Worm (Caenorhabditis elegans) whole organism, L2 larva: ENCODE results near the gene T09F5.2.

ENCODE experiments used
- C34F6.9 ChIP-seq: fragments of 150-350 bp; optimal IDR thresholded peaks from 2 replicates; lab custom pipeline; 2014; ENCODE audit warnings: missing biosample characterization, missing genetic modification characterization
- F13H6.1 ChIP-seq: sonication (generic microtip); optimal IDR thresholded peaks from 2 replicates; lab custom pipeline; 2016; ENCODE audit warnings: missing genetic modification characterization, missing compliant biosample characterization
- R02D3.7 ChIP-seq: fragments of 150-350 bp; optimal IDR thresholded peaks from 2 replicates; lab custom pipeline; 2014; ENCODE audit warnings: missing biosample characterization, missing genetic modification characterization
- Y55F3AM.14 ChIP-seq: fragments of 200-800 bp; sonication (Bioruptor generic); optimal IDR thresholded peaks from 2 replicates; lab custom pipeline; 2018; ENCODE audit warnings: mild to moderate bottlenecking, missing genetic modification characterization, missing compliant biosample characterization
- ZK546.5 ChIP-seq: sonication (generic microtip); optimal IDR thresholded peaks from 2 replicates; lab custom pipeline; 2017; ENCODE audit warnings: missing biosample characterization, missing genetic modification characterization
- alr-1 ChIP-seq: fragments of 150-350 bp; optimal IDR thresholded peaks from 2 replicates; lab custom pipeline; 2014; ENCODE audit warnings: missing biosample characterization, missing genetic modification characterization
- aly-2 ChIP-seq: fragments of 150-350 bp; optimal IDR thresholded peaks from 2 replicates; lab custom pipeline; 2014; ENCODE audit warnings: missing biosample characterization, missing genetic modification characterization
- ama-1 ChIP-seq: fragments of 150-350 bp; optimal IDR thresholded peaks from 2 replicates; lab custom pipeline; 2018; ENCODE audit warnings: inconsistent platforms
- blmp-1 ChIP-seq: sonication (generic microtip); optimal IDR thresholded peaks from 2 replicates; lab custom pipeline; 2017; ENCODE audit warnings: missing genetic modification characterization, mild to moderate bottlenecking, missing compliant biosample characterization, antibody characterized with exemption, moderate library complexity; ENCODE audit not compliant: insufficient read depth
- ceh-82 ChIP-seq: fragments of 150-350 bp; optimal IDR thresholded peaks from 2 replicates; lab custom pipeline; 2014; ENCODE audit warnings: missing biosample characterization, missing genetic modification characterization
- crh-2 ChIP-seq: sonication (generic microtip); optimal IDR thresholded peaks from 2 replicates; lab custom pipeline; 2017; ENCODE audit warnings: missing biosample characterization, missing genetic modification characterization
- dmd-4 ChIP-seq: sonication (generic microtip); optimal IDR thresholded peaks from 2 replicates; lab custom pipeline; 2017; ENCODE audit warnings: missing biosample characterization, missing genetic modification characterization
- egl-27 ChIP-seq: sonication (generic microtip); optimal IDR thresholded peaks from 3 replicates; lab custom pipeline; 2017; ENCODE audit warnings: missing biosample characterization, missing genetic modification reagents, missing genetic modification characterization
- elt-1 ChIP-seq: fragments of 150-350 bp; optimal IDR thresholded peaks from 2 replicates; lab custom pipeline; 2014; ENCODE audit warnings: missing biosample characterization, missing genetic modification characterization
- elt-3 ChIP-seq: sonication (generic microtip); optimal IDR thresholded peaks from 2 replicates; lab custom pipeline; 2017; ENCODE audit warnings: missing biosample characterization, missing genetic modification characterization
- fos-1 ChIP-seq: fragments of 150-350 bp; optimal IDR thresholded peaks from 2 replicates; lab custom pipeline; 2014; ENCODE audit warnings: missing biosample characterization, missing genetic modification characterization
- lin-11 ChIP-seq: fragments of 150-350 bp; sonication (generic microtip); optimal IDR thresholded peaks from 2 replicates; lab custom pipeline; 2014; ENCODE audit warnings: missing biosample characterization, missing genetic modification characterization, inconsistent platforms, mixed read lengths
- lin-39 ChIP-seq: fragments of 150-350 bp; optimal IDR thresholded peaks from 2 replicates; lab custom pipeline; 2014; ENCODE audit warnings: missing biosample characterization, missing genetic modification reagents, missing genetic modification characterization
- lsy-2 ChIP-seq, 2 experiments: fragments of 150-350 bp in 1 of 2; sonication (generic microtip) in 1 of 2; optimal IDR thresholded peaks; 2 replicates each; lab custom pipeline; 2014 to 2017; ENCODE audit warnings: missing biosample characterization in 2 of 2, missing genetic modification characterization in 2 of 2
- mab-5 ChIP-seq: fragments of 150-350 bp; optimal IDR thresholded peaks from 2 replicates; lab custom pipeline; 2014; ENCODE audit warnings: missing biosample characterization, missing genetic modification characterization
- mbf-1 ChIP-seq: sonication (generic microtip); optimal IDR thresholded peaks from 2 replicates; lab custom pipeline; 2017; ENCODE audit warnings: missing biosample characterization, missing genetic modification characterization
- nhr-10 ChIP-seq: sonication (generic microtip); optimal IDR thresholded peaks from 2 replicates; lab custom pipeline; 2017; ENCODE audit warnings: missing biosample characterization, missing genetic modification characterization
- nhr-11 ChIP-seq: fragments of 150-350 bp; optimal IDR thresholded peaks from 2 replicates; lab custom pipeline; 2014; ENCODE audit warnings: missing biosample characterization, missing genetic modification characterization
- nhr-12 ChIP-seq: fragments of 150-350 bp; optimal IDR thresholded peaks from 2 replicates; lab custom pipeline; 2014; ENCODE audit warnings: missing biosample characterization, missing genetic modification characterization
- nhr-129 ChIP-seq: fragments of 150-350 bp; optimal IDR thresholded peaks from 2 replicates; lab custom pipeline; 2014; ENCODE audit warnings: missing biosample characterization, missing genetic modification characterization
- nhr-23 ChIP-seq: fragments of 150-350 bp; optimal IDR thresholded peaks from 2 replicates; lab custom pipeline; 2014; ENCODE audit warnings: missing biosample characterization, missing genetic modification reagents, missing genetic modification characterization
- nhr-237 ChIP-seq: fragments of 150-350 bp; optimal IDR thresholded peaks from 2 replicates; lab custom pipeline; 2014; ENCODE audit warnings: missing biosample characterization, missing genetic modification characterization
- nhr-25 ChIP-seq: fragments of 150-350 bp; sonication (generic microtip); optimal IDR thresholded peaks from 3 replicates; lab custom pipeline; 2014; ENCODE audit warnings: missing biosample characterization, missing genetic modification characterization
- nhr-6 ChIP-seq: fragments of 150-350 bp; optimal IDR thresholded peaks from 2 replicates; lab custom pipeline; 2014; ENCODE audit warnings: missing biosample characterization, missing genetic modification characterization
- nhr-77 ChIP-seq: fragments of 150-350 bp; optimal IDR thresholded peaks from 2 replicates; lab custom pipeline; 2014; ENCODE audit warnings: missing biosample characterization, missing genetic modification characterization
- peb-1 ChIP-seq: fragments of 150-350 bp; optimal IDR thresholded peaks from 2 replicates; lab custom pipeline; 2014; ENCODE audit warnings: missing biosample characterization, missing genetic modification characterization
- skn-1 ChIP-seq: sonication (generic microtip); optimal IDR thresholded peaks from 2 replicates; lab custom pipeline; 2017; ENCODE audit warnings: missing biosample characterization, missing genetic modification characterization
- sma-3 ChIP-seq: sonication (generic microtip); optimal IDR thresholded peaks from 2 replicates; lab custom pipeline; 2016; ENCODE audit warnings: missing genetic modification reagents, missing genetic modification characterization, missing compliant biosample characterization
- snpc-4 ChIP-seq: fragments of 150-350 bp; optimal IDR thresholded peaks from 2 replicates; lab custom pipeline; 2014; ENCODE audit warnings: missing biosample characterization, missing genetic modification characterization
- unc-55 ChIP-seq: fragments of 150-350 bp; sonication (generic microtip); optimal IDR thresholded peaks from 3 replicates; lab custom pipeline; 2014; ENCODE audit warnings: missing biosample characterization, missing genetic modification reagents, missing genetic modification characterization
- unc-62 ChIP-seq: fragments of 150-350 bp; optimal IDR thresholded peaks from 2 replicates; lab custom pipeline; 2014; ENCODE audit warnings: missing biosample characterization, missing genetic modification reagents, missing genetic modification characterization
- zag-1 ChIP-seq: fragments of 150-350 bp; optimal IDR thresholded peaks from 2 replicates; lab custom pipeline; 2014; ENCODE audit warnings: missing biosample characterization, missing genetic modification characterization
- ztf-1 ChIP-seq: fragments of 200-800 bp; sonication (Bioruptor generic); conservative IDR thresholded peaks from 2 replicates; pipeline ENCODE4 v1.3.6; 2022; ENCODE audit warnings: missing genetic modification characterization, missing compliant biosample characterization
- ztf-11 ChIP-seq: sonication (generic microtip); optimal IDR thresholded peaks from 2 replicates; lab custom pipeline; 2017; ENCODE audit warnings: missing biosample characterization, missing genetic modification characterization
- ztf-4 ChIP-seq: fragments of 150-350 bp; optimal IDR thresholded peaks from 2 replicates; lab custom pipeline; 2014; ENCODE audit warnings: missing biosample characterization, missing genetic modification characterization

The T09F5.2 gene

DNA sequence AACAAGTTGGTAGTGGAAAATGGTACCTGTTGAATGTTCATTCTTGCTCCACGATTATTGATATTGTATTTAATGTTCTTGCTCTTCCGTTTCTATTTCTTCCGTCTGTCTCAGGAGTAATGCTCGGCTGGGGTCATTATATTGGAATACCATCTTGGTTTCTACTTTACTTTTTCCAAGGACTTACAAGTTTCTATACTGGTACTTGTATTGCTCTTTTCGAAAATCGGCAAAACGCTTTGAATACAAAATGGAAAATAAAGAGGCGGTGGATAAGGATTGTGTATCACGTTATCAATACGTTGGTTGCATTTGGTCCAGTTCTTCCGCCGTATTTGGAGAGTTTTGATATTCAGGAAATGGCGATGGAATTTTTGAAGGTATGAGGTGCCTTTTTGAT lies 1.2 kb downstream of the T09F5.2 start:
- TF ChIP-seq nhr-11 (tag; lab: Kevin White, UChicago) = no peak
- no peak for TF ChIP-seq nhr-6
- TF ChIP-seq Y55F3AM.14 (GFP tag; lab: Kevin White, UChicago) = no peak
- no peak for TF ChIP-seq snpc-4 (tag; lab: Kevin White, UChicago)
- no peak for TF ChIP-seq zag-1 (tag; lab: Kevin White, UChicago)
- TF ChIP-seq mab-5 (tag; lab: Kevin White, UChicago) = no peak
- TF ChIP-seq skn-1 (tag; lab: Kevin White, UChicago) = no peak
- no peak for TF ChIP-seq C34F6.9 (tag; lab: Kevin White, UChicago)
- TF ChIP-seq elt-3 (tag; lab: Kevin White, UChicago) = no peak
- no peak for TF ChIP-seq nhr-10 (tag; lab: Kevin White, UChicago)
- TF ChIP-seq nhr-25 (tag; lab: Kevin White, UChicago) = no peak
- no peak for TF ChIP-seq unc-62 (GFP tag; lab: Kevin White, UChicago)
- no peak for TF ChIP-seq lin-39 (tag; lab: Kevin White, UChicago)
- TF ChIP-seq lin-11 = no peak
- no peak for TF ChIP-seq egl-27
- no peak for TF ChIP-seq F13H6.1 (tag; lab: Kevin White, UChicago)
- TF ChIP-seq nhr-77 (tag; lab: Kevin White, UChicago) = no peak
- no peak for TF ChIP-seq ztf-1 (GFP tag; lab: Robert Waterston, UW)
- no peak for TF ChIP-seq sma-3 (GFP tag; lab: Kevin White, UChicago)
- no peak for TF ChIP-seq blmp-1 (tag; lab: Kevin White, UChicago)

DNA sequence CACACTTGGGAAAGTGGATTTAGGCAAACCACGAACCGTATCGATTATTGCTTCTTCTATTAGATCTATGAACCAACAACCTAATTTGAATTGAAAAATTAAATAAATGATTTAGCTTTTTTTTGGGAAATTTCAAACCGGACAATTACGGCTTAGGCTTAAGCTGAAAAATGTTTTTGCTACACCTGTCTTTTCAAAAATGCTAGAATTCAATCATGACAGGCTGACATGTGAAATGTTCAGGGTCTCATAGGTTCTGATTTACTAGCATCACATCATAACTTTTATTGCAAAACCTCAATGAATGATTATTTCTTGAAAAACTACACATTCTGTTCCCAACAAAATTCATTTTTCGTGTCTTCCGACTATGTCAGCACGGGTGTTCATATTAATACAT lies 2.5 kb downstream of the T09F5.2 start, which contains the start of gene srh-55:
Gene srh-55, plus strand, starts transcription at position 301 of the 400 bp plus-strand sequence.
- TF ChIP-seq F13H6.1 (tag; lab: Kevin White, UChicago) (no peak), lsy-2 (tag; optimal IDR thresholded peaks at IDR 0.05; lab: Kevin White, UChicago) (no peak), blmp-1 (tag; lab: Kevin White, UChicago) (no peak), ztf-4 (tag; lab: Kevin White, UChicago) (no peak), dmd-4 (tag; lab: Kevin White, UChicago) (no peak), elt-1 (tag; lab: Kevin White, UChicago) (no peak), crh-2 (no peak), ztf-1 (GFP tag; lab: Robert Waterston, UW) (no peak), alr-1 (tag; lab: Kevin White, UChicago) (no peak), mbf-1 (no peak), nhr-6 (no peak)

DNA sequence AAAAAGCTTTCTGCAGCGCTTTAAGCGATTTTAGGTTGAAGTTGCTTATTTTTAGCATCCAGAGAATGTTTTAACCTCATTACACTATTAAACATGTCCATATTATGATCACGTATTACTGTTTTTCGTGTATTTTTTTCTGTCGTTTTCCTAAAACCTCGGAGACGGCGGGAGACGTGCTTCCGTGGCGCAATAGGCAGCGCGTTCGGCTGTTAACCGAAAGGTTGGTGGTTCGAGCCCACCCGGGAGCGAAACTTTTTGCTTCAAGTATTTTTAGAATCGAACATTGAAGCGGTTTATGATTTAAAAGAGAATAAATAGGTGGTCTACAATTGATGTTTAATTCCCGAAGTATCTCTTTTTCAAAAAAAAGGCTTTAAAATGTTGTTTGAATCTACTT lies 5.7 kb downstream of the T09F5.2 start:
- TF ChIP-seq nhr-23 (tag; lab: Kevin White, UChicago) = no peak
- TF ChIP-seq nhr-77 (tag; lab: Kevin White, UChicago) = no peak
- no peak for TF ChIP-seq mab-5 (tag; lab: Kevin White, UChicago)
- no peak for TF ChIP-seq ztf-1 (GFP tag; lab: Robert Waterston, UW)
- no peak for TF ChIP-seq crh-2
- TF ChIP-seq mbf-1 = no peak
- no peak for TF ChIP-seq nhr-129 (tag; lab: Kevin White, UChicago)
- TF ChIP-seq sma-3 (GFP tag; lab: Kevin White, UChicago) = peak; percentile 22
- TF ChIP-seq ztf-4 (tag; lab: Kevin White, UChicago) = no peak
- no peak for TF ChIP-seq ama-1
- TF ChIP-seq snpc-4 (tag; lab: Kevin White, UChicago) = no peak
- TF ChIP-seq fos-1 (tag; lab: Kevin White, UChicago) = peak; percentile 8
- TF ChIP-seq nhr-237 (tag; lab: Kevin White, UChicago) = no peak
- no peak for TF ChIP-seq nhr-12 (tag; lab: Kevin White, UChicago)
- TF ChIP-seq nhr-6 = no peak
- no peak for TF ChIP-seq alr-1 (tag; lab: Kevin White, UChicago)
- TF ChIP-seq peb-1 (tag; lab: Kevin White, UChicago) = no peak
- TF ChIP-seq lsy-2 (tag; optimal IDR thresholded peaks at IDR 0.05; lab: Kevin White, UChicago) = no peak

ce11 chrV:15158691-15159090 lies 7.9 kb downstream of the T09F5.2 start, which contains the start of gene str-45:
TSS of gene str-45 (plus strand) at chrV:15158991.
- TF ChIP-seq ceh-82 (tag; lab: Kevin White, UChicago) = no peak
- TF ChIP-seq ztf-11 = no peak
- no peak for TF ChIP-seq blmp-1 (tag; lab: Kevin White, UChicago)
- TF ChIP-seq R02D3.7 (tag; lab: Kevin White, UChicago) = no peak
- no peak for TF ChIP-seq alr-1 (tag; lab: Kevin White, UChicago)
- no peak for TF ChIP-seq aly-2 (tag; lab: Kevin White, UChicago)
- TF ChIP-seq ZK546.5 (tag; lab: Kevin White, UChicago) = no peak
- TF ChIP-seq elt-1 (tag; lab: Kevin White, UChicago) = no peak
- no peak for TF ChIP-seq fos-1 (tag; lab: Kevin White, UChicago)
- no peak for TF ChIP-seq unc-55 (GFP tag; lab: Kevin White, UChicago)
- TF ChIP-seq F13H6.1 (tag; lab: Kevin White, UChicago) = no peak
- TF ChIP-seq peb-1 (tag; lab: Kevin White, UChicago) = no peak
